Fruit fly (Drosophila melanogaster) whole organism, embryonic: Measurements from ENCODE around the gene Idgf3.

Experiments
- B-H1 ChIP-seq: fragments of 200-800 bp; sonication (Bioruptor generic); IDR thresholded peaks from 3 replicates; pipeline ENCODE4 v1.3.6; 2022; ENCODE audit warnings: missing biosample characterization, missing genetic modification characterization
- CG11456 ChIP-seq: fragments of 200-800 bp; sonication (Bioruptor generic); IDR thresholded peaks from 3 replicates; pipeline ENCODE4 v1.3.6; 2022; ENCODE audit warnings: missing biosample characterization, missing genetic modification characterization
- CG1233 ChIP-seq: fragments of 200-800 bp; sonication (Bioruptor generic); optimal IDR thresholded peaks from 4 replicates; lab custom pipeline; 2018; ENCODE audit warnings: missing biosample characterization, mild to moderate bottlenecking, missing genetic modification characterization
- CG1647 ChIP-seq: fragments of 200-800 bp; sonication (Bioruptor generic); optimal IDR thresholded peaks from 3 replicates; lab custom pipeline; 2016; ENCODE audit warnings: missing biosample characterization, missing genetic modification characterization
- CG18599 ChIP-seq: fragments of 200-800 bp; sonication (Bioruptor generic); optimal IDR thresholded peaks from 3 replicates; lab custom pipeline; 2017; ENCODE audit warnings: missing biosample characterization, missing genetic modification characterization, mild to moderate bottlenecking, moderate library complexity, missing genetic modification reagents
- CG2678 ChIP-seq: fragments of 200-800 bp; sonication (Bioruptor generic); optimal IDR thresholded peaks from 3 replicates; lab custom pipeline; 2019; ENCODE audit warnings: missing biosample characterization, mild to moderate bottlenecking, missing genetic modification characterization, moderate library complexity
- CG31388 ChIP-seq: fragments of 200-800 bp; sonication (Bioruptor generic); optimal IDR thresholded peaks from 2 replicates; lab custom pipeline; 2016; ENCODE audit warnings: missing biosample characterization, missing genetic modification characterization
- CG34376 ChIP-seq: fragments of 200-800 bp; sonication (Bioruptor generic); optimal IDR thresholded peaks from 2 replicates; lab custom pipeline; 2018; ENCODE audit warnings: missing biosample characterization, mild to moderate bottlenecking, missing genetic modification characterization
- CG4282 ChIP-seq: fragments of 200-800 bp; sonication (Bioruptor generic); optimal IDR thresholded peaks from 2 replicates; lab custom pipeline; 2016; ENCODE audit warnings: missing biosample characterization, missing genetic modification characterization
- CG4328 ChIP-seq: fragments of 200-800 bp; sonication (Bioruptor generic); optimal IDR thresholded peaks from 3 replicates; lab custom pipeline; 2017; ENCODE audit warnings: missing biosample characterization, missing genetic modification reagents, missing genetic modification characterization
- CG8359 ChIP-seq: fragments of 200-800 bp; sonication (Bioruptor generic); optimal IDR thresholded peaks from 2 replicates; lab custom pipeline; 2017; ENCODE audit warnings: missing biosample characterization, mild to moderate bottlenecking, missing genetic modification characterization, borderline replicate concordance
- CG9609 ChIP-seq: fragments of 200-800 bp; sonication (Bioruptor generic); optimal IDR thresholded peaks from 3 replicates; lab custom pipeline; 2016; ENCODE audit warnings: missing biosample characterization, missing genetic modification characterization
- CG9932 ChIP-seq: fragments of 200-800 bp; sonication (Bioruptor generic); IDR thresholded peaks from 2 replicates; pipeline ENCODE4 v1.3.6; 2022; ENCODE audit warnings: missing biosample characterization, missing genetic modification characterization
- Ets97D ChIP-seq: fragments of 200-800 bp; sonication (Bioruptor generic); optimal IDR thresholded peaks from 3 replicates; lab custom pipeline; 2016; ENCODE audit warnings: missing biosample characterization, missing genetic modification characterization
- Fer2 ChIP-seq: fragments of 200-800 bp; sonication (Bioruptor generic); optimal IDR thresholded peaks from 2 replicates; lab custom pipeline; 2018; ENCODE audit warnings: missing biosample characterization, mild to moderate bottlenecking, missing genetic modification characterization, moderate library complexity
- Gsc ChIP-seq: fragments of 200-800 bp; sonication (Bioruptor generic); IDR thresholded peaks from 2 replicates; pipeline ENCODE4 v1.3.6; 2022; ENCODE audit warnings: missing biosample characterization, missing genetic modification characterization
- HLH3B ChIP-seq: fragments of 200-800 bp; sonication (Bioruptor generic); IDR thresholded peaks from 2 replicates; pipeline ENCODE4 v1.3.6; 2022; ENCODE audit warnings: missing biosample characterization, missing genetic modification characterization
- Hr78 ChIP-seq, 2 experiments: fragments of 200-800 bp in 1 of 2; fragments of >200 bp in 1 of 2; sonication (Bioruptor generic) in 1 of 2; optimal IDR thresholded peaks; 2 replicates each; lab custom pipeline; 2017 to 2019; ENCODE audit warnings: missing biosample characterization in 2 of 2, missing genetic modification characterization in 2 of 2, mild to moderate bottlenecking in 1 of 2, moderate library complexity in 1 of 2
- Jarid2 ChIP-seq: fragments of 200-800 bp; sonication (Bioruptor generic); optimal IDR thresholded peaks from 3 replicates; lab custom pipeline; 2017; ENCODE audit warnings: mild to moderate bottlenecking, missing biosample characterization, missing genetic modification reagents, missing genetic modification characterization
- Pdp1 ChIP-seq, 2 experiments: fragments of 200-800 bp; sonication (Bioruptor generic); optimal IDR thresholded peaks; 3 replicates each; lab custom pipeline; 2016; ENCODE audit warnings: missing biosample characterization in 2 of 2, missing genetic modification characterization in 2 of 2, mild to moderate bottlenecking in 1 of 2, moderate library complexity in 1 of 2
- Sox102F ChIP-seq: fragments of 200-800 bp; sonication (Bioruptor generic); optimal IDR thresholded peaks from 2 replicates; lab custom pipeline; 2018; ENCODE audit warnings: missing biosample characterization, mild to moderate bottlenecking, missing genetic modification characterization, moderate library complexity
- Spps ChIP-seq: fragments of 200-800 bp; sonication (Bioruptor generic); optimal IDR thresholded peaks from 2 replicates; lab custom pipeline; 2018; ENCODE audit warnings: missing biosample characterization, mild to moderate bottlenecking, missing genetic modification characterization
- Trl ChIP-seq, 3 experiments: fragments of >200 bp in 2 of 3; fragments of 200-800 bp in 1 of 3; sonication (Bioruptor generic) in 1 of 3; optimal IDR thresholded peaks; 2 replicates in 1 of 3; 3 replicates in 2 of 3; lab custom pipeline; 2016 to 2017; ENCODE audit warnings: missing biosample characterization in 1 of 3, missing genetic modification characterization in 1 of 3
- abd-A ChIP-seq: fragments of 200-800 bp; sonication (Bioruptor generic); optimal IDR thresholded peaks from 3 replicates; lab custom pipeline; 2019; ENCODE audit warnings: missing biosample characterization, mild to moderate bottlenecking, missing genetic modification characterization, moderate library complexity
- caup ChIP-seq: fragments of 200-800 bp; sonication (Bioruptor generic); optimal IDR thresholded peaks from 3 replicates; lab custom pipeline; 2017; ENCODE audit warnings: missing biosample characterization, mild to moderate bottlenecking, missing genetic modification characterization, moderate library complexity; ENCODE audit not compliant: severe bottlenecking
- chinmo ChIP-seq: fragments of 200-800 bp; sonication (Bioruptor generic); IDR thresholded peaks from 4 replicates; pipeline ENCODE4 v1.3.6; 2022; ENCODE audit warnings: missing biosample characterization, missing genetic modification characterization; ENCODE audit not compliant: partially characterized antibody
- croc ChIP-seq: fragments of 200-800 bp; sonication (Bioruptor generic); conservative IDR thresholded peaks from 3 replicates; pipeline ENCODE4 v1.3.6; 2022; ENCODE audit warnings: missing biosample characterization, missing genetic modification characterization
- dmrt99B ChIP-seq: fragments of 200-800 bp; sonication (Bioruptor generic); optimal IDR thresholded peaks from 2 replicates; lab custom pipeline; 2018; ENCODE audit warnings: missing biosample characterization, mild to moderate bottlenecking, missing genetic modification characterization, moderate library complexity
- eve ChIP-seq, 2 experiments: fragments of >200 bp; optimal IDR thresholded peaks; 2 replicates each; lab custom pipeline; 2017; ENCODE audit warnings: missing biosample characterization in 2 of 2, missing genetic modification characterization in 2 of 2
- eyg ChIP-seq: fragments of 200-800 bp; sonication (Bioruptor generic); optimal IDR thresholded peaks from 3 replicates; lab custom pipeline; 2016; ENCODE audit warnings: missing biosample characterization, missing genetic modification characterization
- fd96Cb ChIP-seq: fragments of 200-800 bp; sonication (Bioruptor generic); optimal IDR thresholded peaks from 2 replicates; lab custom pipeline; 2018; ENCODE audit warnings: missing biosample characterization, mild to moderate bottlenecking, missing genetic modification characterization, moderate library complexity
- gem ChIP-seq: fragments of 200-800 bp; sonication (Bioruptor generic); optimal IDR thresholded peaks from 2 replicates; lab custom pipeline; 2019; ENCODE audit warnings: missing biosample characterization, mild to moderate bottlenecking, missing genetic modification characterization, moderate library complexity
- grn ChIP-seq: fragments of 200-800 bp; sonication (Bioruptor generic); optimal IDR thresholded peaks from 3 replicates; lab custom pipeline; 2017; ENCODE audit warnings: missing biosample characterization, missing genetic modification characterization
- kay ChIP-seq: fragments of 200-800 bp; sonication (Bioruptor generic); optimal IDR thresholded peaks from 2 replicates; lab custom pipeline; 2016; ENCODE audit warnings: missing biosample characterization, missing genetic modification characterization
- klu ChIP-seq: fragments of 200-800 bp; sonication (Bioruptor generic); IDR thresholded peaks from 2 replicates; pipeline ENCODE4 v1.3.6; 2022; ENCODE audit warnings: missing biosample characterization, missing genetic modification characterization
- lab ChIP-seq: fragments of 200-800 bp; sonication (Bioruptor generic); optimal IDR thresholded peaks from 3 replicates; lab custom pipeline; 2017; ENCODE audit warnings: missing biosample characterization, missing genetic modification characterization, mild to moderate bottlenecking, moderate library complexity, missing genetic modification reagents
- mam ChIP-seq: fragments of 200-800 bp; sonication (Bioruptor generic); optimal IDR thresholded peaks from 3 replicates; lab custom pipeline; 2016; ENCODE audit warnings: missing biosample characterization, missing genetic modification characterization
- nom ChIP-seq: fragments of 200-800 bp; sonication (Bioruptor generic); optimal IDR thresholded peaks from 2 replicates; lab custom pipeline; 2017; ENCODE audit warnings: missing biosample characterization, missing genetic modification characterization, mild to moderate bottlenecking, moderate library complexity, missing genetic modification reagents
- oc ChIP-seq: fragments of 200-800 bp; sonication (Bioruptor generic); optimal IDR thresholded peaks from 2 replicates; lab custom pipeline; 2018; ENCODE audit warnings: missing biosample characterization, mild to moderate bottlenecking, missing genetic modification characterization, moderate library complexity
- onecut ChIP-seq: fragments of 200-800 bp; sonication (Bioruptor generic); IDR thresholded peaks from 2 replicates; pipeline ENCODE4 v1.3.6; 2022; ENCODE audit warnings: missing biosample characterization, missing genetic modification characterization
- pnt ChIP-seq: fragments of 200-800 bp; sonication (Bioruptor generic); optimal IDR thresholded peaks from 3 replicates; lab custom pipeline; 2016; ENCODE audit warnings: missing biosample characterization, missing genetic modification characterization
- sens ChIP-seq: fragments of 200-800 bp; sonication (Bioruptor generic); peaks from one replicate; lab custom pipeline; 2016; ENCODE audit warnings: missing biosample characterization, missing genetic modification characterization
- sug ChIP-seq: fragments of 200-800 bp; optimal IDR thresholded peaks from 2 replicates; lab custom pipeline; 2019; ENCODE audit warnings: missing biosample characterization, mild to moderate bottlenecking, missing genetic modification characterization, moderate library complexity
- unc-4 ChIP-seq: fragments of 200-800 bp; sonication (Bioruptor generic); IDR thresholded peaks from 2 replicates; pipeline ENCODE4 v1.3.6; 2022; ENCODE audit warnings: missing biosample characterization, missing genetic modification characterization; ENCODE audit not compliant: partially characterized antibody
- wor ChIP-seq: fragments of 200-800 bp; sonication (Bioruptor generic); IDR thresholded peaks from 2 replicates; pipeline ENCODE4 v1.3.6; 2022; ENCODE audit warnings: missing biosample characterization, missing genetic modification characterization

The Idgf3 gene

dm6 chr2L:16446975-16447509 is 3.7 kb upstream of the Idgf3 start, which contains the start of gene Idgf2 (continued):
- peak in 1 of 2 experiments; percentile 30 for TF ChIP-seq Hr78 (GFP tag; optimal IDR thresholded peaks at IDR 0.05; lab: Kevin White, UChicago)
- no peak for TF ChIP-seq pnt (GFP tag; lab: Kevin White, UChicago)
- TF ChIP-seq chinmo (GFP tag; lab: Robert Waterston, UW): 0 out of 4 replicates have a peak, but pooled peaks have one; percentile 49
- TF ChIP-seq kay (GFP tag; lab: Kevin White, UChicago): no peak
- no peak for TF ChIP-seq eyg (GFP tag; lab: Kevin White, UChicago)

- TF ChIP-seq chinmo (GFP tag; lab: Robert Waterston, UW): peak; percentile 79; the same call in 1 of the 4 replicates
- TF ChIP-seq sens: peak; percentile 28
- TF ChIP-seq abd-A: peak; percentile 4
- TF ChIP-seq HLH3B: no peak
- TF ChIP-seq grn (GFP tag; lab: Kevin White, UChicago): peak; percentile 8
- peak in 1 of 2 experiments; percentile 40 for TF ChIP-seq Trl (optimal IDR thresholded peaks at IDR 0.05; lab: Kevin White, UChicago)
- TF ChIP-seq Trl (GFP tag; optimal IDR thresholded peaks at IDR 0.05; lab: Kevin White, UChicago): no peak
- no peak for TF ChIP-seq CG2678 (tag; lab: Kevin White, UChicago)
- TF ChIP-seq Fer2 (tag; lab: Kevin White, UChicago): no peak
- TF ChIP-seq lab (GFP tag; lab: Kevin White, UChicago): no peak
- TF ChIP-seq Pdp1 (GFP tag; optimal IDR thresholded peaks at IDR 0.05; lab: Kevin White, UChicago): peak in 1 of 2 experiments; percentile 95
- no peak for TF ChIP-seq CG31388 (GFP tag; lab: Kevin White, UChicago)
- TF ChIP-seq dmrt99B (tag; lab: Kevin White, UChicago): no peak
- no peak for TF ChIP-seq CG1647
- no peak for TF ChIP-seq Jarid2
- peak in 1 of 2 experiments; percentile 22 for TF ChIP-seq eve (GFP tag; optimal IDR thresholded peaks at IDR 0.05; lab: Kevin White, UChicago)
- TF ChIP-seq nom: peak; percentile 65
- TF ChIP-seq CG18599: no peak
- TF ChIP-seq CG34376: peak; percentile 45
- TF ChIP-seq Spps: no peak
- TF ChIP-seq unc-4 (GFP tag; lab: Robert Waterston, UW): no peak
- peak; percentile 92 for TF ChIP-seq sug (tag; lab: Kevin White, UChicago)
- TF ChIP-seq CG11456 (GFP tag; lab: Robert Waterston, UW): no peak
Observed at dm6 chr2L:16447875-16448412, 2.8 kb upstream of the Idgf3 start.

dm6 chr2L:16448451-16449206 is 2.1 kb upstream of the Idgf3 start, which contains the start of gene CG5888:
Gene CG5888, minus strand, starts transcription at chr2L:16448469.
- no peak for TF ChIP-seq CG4282
- peak; percentile 68 for TF ChIP-seq wor (GFP tag; lab: Robert Waterston, UW)
- peak; percentile 43; the same call in 1 of the 2 replicates for TF ChIP-seq klu (GFP tag; lab: Robert Waterston, UW)
- no peak for TF ChIP-seq mam (GFP tag; lab: Kevin White, UChicago)
- TF ChIP-seq onecut: peak; percentile 50; the same call in 1 of the 2 replicates
- TF ChIP-seq caup: peak; percentile 59
- no peak for TF ChIP-seq CG4328
- TF ChIP-seq CG9932: no peak
- TF ChIP-seq CG8359: peak; percentile 1
- TF ChIP-seq gem (tag; lab: Kevin White, UChicago): peak; percentile 87
- no peak for TF ChIP-seq oc (tag; lab: Kevin White, UChicago)
- TF ChIP-seq B-H1: peak; percentile 27; the same call in 2 of the 3 replicates
- TF ChIP-seq croc (GFP tag; lab: Robert Waterston, UW): peak; percentile 69
- no peak for TF ChIP-seq CG9609 (GFP tag; lab: Kevin White, UChicago)
- peak; percentile 64 for TF ChIP-seq fd96Cb (tag; lab: Kevin White, UChicago)
- no peak for TF ChIP-seq Gsc (GFP tag; lab: Robert Waterston, UW)
- TF ChIP-seq CG1233: peak; percentile 10
- TF ChIP-seq Ets97D (GFP tag; lab: Kevin White, UChicago): no peak
- peak; percentile 74 for TF ChIP-seq Sox102F (GFP tag; lab: Kevin White, UChicago)
